Fruit fly (Drosophila melanogaster): ENCODE measurements around the gene Cyp4c3.

Gene Cyp4c3

dm6 chr3R:30880894-30881293 lies 12.9 kb upstream of the Cyp4c3 start, which contains the start of gene CG12071 (continued):
- peak; percentile 1 for TF ChIP-seq Fer1 (GFP tag; optimal IDR thresholded peaks at IDR 0.05)
- no peak for TF ChIP-seq CG9609 (GFP tag; optimal IDR thresholded peaks at IDR 0.05)
- TF ChIP-seq Antp (GFP tag; optimal IDR thresholded peaks at IDR 0.05) = no peak
- no peak for TF ChIP-seq sisA (GFP tag; IDR thresholded peaks at IDR 0.05)
- TF ChIP-seq Adf1 (GFP tag; IDR thresholded peaks at IDR 0.05) = peak; percentile 45; the same call in 1 of the 2 replicates
- TF ChIP-seq CG2129 (GFP tag; IDR thresholded peaks at IDR 0.05; ENCODE audit: partially characterized antibody) = no peak
- TF ChIP-seq wek (GFP tag; optimal IDR thresholded peaks at IDR 0.05) = no peak
- no peak for TF ChIP-seq Gsc (GFP tag; IDR thresholded peaks at IDR 0.05)
- TF ChIP-seq chif (GFP tag; optimal IDR thresholded peaks at IDR 0.05) = no peak
- TF ChIP-seq ac (GFP tag; optimal IDR thresholded peaks at IDR 0.05) = no peak
- TF ChIP-seq Eip74EF (GFP tag; optimal IDR thresholded peaks at IDR 0.05) = no peak
- TF ChIP-seq CG34422 (GFP tag; IDR thresholded peaks at IDR 0.05) = 0 out of 3 replicates have a peak, but pooled peaks have one; percentile 19
- TF ChIP-seq Trl (optimal IDR thresholded peaks at IDR 0.05) = peak; percentile 55 to 63
- no peak for TF ChIP-seq Trl (GFP tag; optimal IDR thresholded peaks at IDR 0.05)
- no peak for TF ChIP-seq Hr39 (optimal IDR thresholded peaks at IDR 0.05)
- no peak for TF ChIP-seq cas (GFP tag; IDR thresholded peaks at IDR 0.05)
- no peak for TF ChIP-seq Elba2 (GFP tag; optimal IDR thresholded peaks at IDR 0.05)
- TF ChIP-seq cg (GFP tag; optimal IDR thresholded peaks at IDR 0.05) = peak; percentile 39

dm6 chr3R:30883403-30883802 lies 10.4 kb upstream of the Cyp4c3 start, which contains the start of gene CG15547:
Gene CG15547 (minus strand): TSS chr3R:30883503.
- TF ChIP-seq Ets65A (GFP tag) (no peak), dati (GFP tag; IDR thresholded peaks at IDR 0.05) (no peak)

dm6 chr3R:30886850-30887249 lies 7.0 kb upstream of the Cyp4c3 start:
- TF ChIP-seq NC2β (GFP tag; optimal IDR thresholded peaks at IDR 0.05) (no peak), gcm (GFP tag; optimal IDR thresholded peaks at IDR 0.05) (peak; percentile 15), lola (GFP tag; optimal IDR thresholded peaks at IDR 0.05) (no peak), Neu2 (GFP tag; optimal IDR thresholded peaks at IDR 0.05; ENCODE audit: borderline replicate concordance) (no peak), sens (GFP tag) (no peak), Aef1 (GFP tag; IDR thresholded peaks at IDR 0.05) (no peak), Myb (GFP tag; optimal IDR thresholded peaks at IDR 0.05) (no peak), slp2 (GFP tag; optimal IDR thresholded peaks at IDR 0.05) (no peak)

- TF ChIP-seq CG17912 (GFP tag; optimal IDR thresholded peaks at IDR 0.05) (no peak), lbe (GFP tag; optimal IDR thresholded peaks at IDR 0.05) (peak; percentile 16)
Measured at dm6 chr3R:30887302-30887701, 6.5 kb upstream of the Cyp4c3 start.

- TF ChIP-seq gro (GFP tag; optimal IDR thresholded peaks at IDR 0.05) (no peak), hbn (GFP tag; IDR thresholded peaks at IDR 0.05; ENCODE audit: partially characterized antibody) (no peak), crp (GFP tag; optimal IDR thresholded peaks at IDR 0.05) (no peak), CG7987 (GFP tag; optimal IDR thresholded peaks at IDR 0.05) (no peak), CG7786 (GFP tag; optimal IDR thresholded peaks at IDR 0.05) (peak; percentile 62), BtbVII (GFP tag; optimal IDR thresholded peaks at IDR 0.05) (no peak), CG10321 (GFP tag; IDR thresholded peaks at IDR 0.05) (no peak), so (GFP tag; IDR thresholded peaks at IDR 0.05) (no peak), Bgb (GFP tag; IDR thresholded peaks at IDR 0.05; ENCODE audit: partially characterized antibody) (no peak), cwo (GFP tag; optimal IDR thresholded peaks at IDR 0.05) (peak; percentile 71), sima (GFP tag; optimal IDR thresholded peaks at IDR 0.05) (no peak), tap (tag; optimal IDR thresholded peaks at IDR 0.05) (no peak), danr (GFP tag; IDR thresholded peaks at IDR 0.05) (no peak), CG18262 (tag; optimal IDR thresholded peaks at IDR 0.05) (peak; percentile 64), CG8388 (GFP tag; optimal IDR thresholded peaks at IDR 0.05) (peak; percentile 51)
Measured at dm6 chr3R:30887711-30888549, 5.9 kb upstream of the Cyp4c3 start.
